Worm (Caenorhabditis elegans) whole organism, young adult: Measurements from ENCODE around the gene F22E5.17.

Experiments
- B0019.2 ChIP-seq: fragments of 200-800 bp; sonication (Bioruptor generic); conservative IDR thresholded peaks from 2 replicates; pipeline ENCODE4 v1.3.6; 2022; ENCODE audit warnings: missing genetic modification reagents, missing genetic modification characterization, missing compliant biosample characterization
- B0336.3 ChIP-seq: fragments of 200-800 bp; sonication (Bioruptor generic); IDR thresholded peaks from 2 replicates; pipeline ENCODE4 v1.3.6; 2022; ENCODE audit warnings: missing genetic modification characterization, missing compliant biosample characterization
- F37B4.10 ChIP-seq: fragments of 200-800 bp; sonication (Bioruptor generic); IDR thresholded peaks from 2 replicates; pipeline ENCODE4 v1.3.6; 2022; ENCODE audit warnings: missing genetic modification characterization, missing compliant biosample characterization
- F39B2.1 ChIP-seq: fragments of 200-800 bp; sonication (Bioruptor generic); IDR thresholded peaks from 2 replicates; pipeline ENCODE4 v1.3.6; 2022; ENCODE audit warnings: missing genetic modification reagents, missing genetic modification characterization, missing compliant biosample characterization
- F55B11.4 ChIP-seq: sonication (generic microtip); optimal IDR thresholded peaks from 2 replicates; lab custom pipeline; 2016; ENCODE audit warnings: missing compliant biosample characterization, missing genetic modification characterization, borderline replicate concordance; ENCODE audit not compliant: insufficient read depth
- Y53G8AR.9 ChIP-seq: fragments of 200-800 bp; sonication (Bioruptor generic); conservative IDR thresholded peaks from 2 replicates; pipeline ENCODE4 v1.3.6; 2022; ENCODE audit warnings: missing genetic modification reagents, missing genetic modification characterization, missing compliant biosample characterization
- Y79H2A.3 ChIP-seq: fragments of 200-800 bp; sonication (Bioruptor generic); conservative IDR thresholded peaks from 2 replicates; pipeline ENCODE4 v1.3.6; 2022; ENCODE audit warnings: missing genetic modification reagents, missing genetic modification characterization, missing compliant biosample characterization
- aptf-2 ChIP-seq: fragments of 200-800 bp; sonication (Bioruptor generic); conservative IDR thresholded peaks from 2 replicates; pipeline ENCODE4 v1.3.6; 2022; ENCODE audit warnings: missing genetic modification reagents, missing genetic modification characterization, missing compliant biosample characterization
- atf-7 ChIP-seq: sonication (generic microtip); optimal IDR thresholded peaks from 2 replicates; lab custom pipeline; 2017; ENCODE audit warnings: mild to moderate bottlenecking, missing genetic modification characterization, missing compliant biosample characterization
- attf-6 ChIP-seq: fragments of 200-800 bp; sonication (Bioruptor generic); IDR thresholded peaks from 2 replicates; pipeline ENCODE4 v1.3.6; 2022; ENCODE audit warnings: missing genetic modification reagents, missing genetic modification characterization, missing compliant biosample characterization
- bed-2 ChIP-seq: fragments of 200-800 bp; sonication (Bioruptor generic); IDR thresholded peaks from 2 replicates; pipeline ENCODE4 v1.3.6; 2022; ENCODE audit warnings: missing genetic modification reagents, missing genetic modification characterization, missing compliant biosample characterization
- ccch-3 ChIP-seq: fragments of 200-800 bp; sonication (Bioruptor generic); optimal IDR thresholded peaks from 2 replicates; lab custom pipeline; 2018; ENCODE audit warnings: mild to moderate bottlenecking, missing genetic modification characterization, missing compliant biosample characterization
- ceh-27 ChIP-seq: fragments of 200-800 bp; sonication (Bioruptor generic); optimal IDR thresholded peaks from 2 replicates; lab custom pipeline; 2018; ENCODE audit warnings: mild to moderate bottlenecking, missing genetic modification characterization, moderate library complexity, missing compliant biosample characterization
- ceh-91 ChIP-seq: fragments of 200-800 bp; sonication (Bioruptor generic); IDR thresholded peaks from 2 replicates; pipeline ENCODE4 v1.3.6; 2022; ENCODE audit warnings: missing genetic modification reagents, missing genetic modification characterization, missing compliant biosample characterization
- dox-1 ChIP-seq: fragments of 200-800 bp; sonication (Bioruptor generic); IDR thresholded peaks from 2 replicates; pipeline ENCODE4 v1.3.6; 2022; ENCODE audit warnings: missing genetic modification reagents, missing genetic modification characterization, missing compliant biosample characterization
- efl-1 ChIP-seq: fragments of 150-350 bp; optimal IDR thresholded peaks from 2 replicates; lab custom pipeline; 2014; ENCODE audit warnings: missing biosample characterization, missing genetic modification reagents, missing genetic modification characterization
- egrh-3 ChIP-seq: fragments of 200-800 bp; sonication (Bioruptor generic); IDR thresholded peaks from 2 replicates; pipeline ENCODE4 v1.3.6; 2022; ENCODE audit warnings: missing genetic modification reagents, missing genetic modification characterization, missing compliant biosample characterization
- ekl-4 ChIP-seq: fragments of 200-800 bp; sonication (Bioruptor generic); IDR thresholded peaks from 2 replicates; pipeline ENCODE4 v1.3.6; 2022; ENCODE audit warnings: missing genetic modification reagents, missing genetic modification characterization, missing compliant biosample characterization
- him-1 ChIP-seq: sonication (generic microtip); optimal IDR thresholded peaks from 2 replicates; lab custom pipeline; 2016; ENCODE audit warnings: missing genotype, missing genetic modification reagents, missing genetic modification characterization, missing compliant biosample characterization
- hrde-1 ChIP-seq: sonication (generic microtip); optimal IDR thresholded peaks from 2 replicates; lab custom pipeline; 2016; ENCODE audit warnings: missing genetic modification characterization, mild to moderate bottlenecking, missing compliant biosample characterization, moderate library complexity, missing genotype, missing genetic modification reagents, borderline replicate concordance
- hsf-1 ChIP-seq: fragments of 200-800 bp; sonication (Bioruptor generic); IDR thresholded peaks from 2 replicates; pipeline ENCODE4 v1.3.6; 2022; ENCODE audit warnings: missing genetic modification reagents, missing genetic modification characterization, missing compliant biosample characterization
- lin-35 ChIP-seq, 3 experiments: fragments of 150-350 bp in 2 of 3; sonication (generic microtip) in 1 of 3; optimal IDR thresholded peaks; 2 replicates each; lab custom pipeline; 2014 to 2018; ENCODE audit warnings: missing biosample characterization in 3 of 3, missing genetic modification characterization in 3 of 3, missing genetic modification reagents in 3 of 3
- lin-54 ChIP-seq: fragments of 200-800 bp; sonication (Bioruptor generic); optimal IDR thresholded peaks from 2 replicates; lab custom pipeline; 2018; ENCODE audit warnings: mild to moderate bottlenecking, missing genetic modification characterization, missing compliant biosample characterization
- lsy-27 ChIP-seq: sonication (generic microtip); optimal IDR thresholded peaks from 2 replicates; lab custom pipeline; 2017; ENCODE audit warnings: missing genetic modification characterization, mild to moderate bottlenecking, missing compliant biosample characterization, antibody characterized with exemption, missing genotype, borderline replicate concordance; ENCODE audit not compliant: insufficient read depth
- madf-6 ChIP-seq: fragments of 200-800 bp; sonication (Bioruptor generic); IDR thresholded peaks from 2 replicates; pipeline ENCODE4 v1.3.6; 2022; ENCODE audit warnings: missing genetic modification reagents, missing genetic modification characterization, missing compliant biosample characterization
- madf-8 ChIP-seq: fragments of 200-800 bp; sonication (Bioruptor generic); conservative IDR thresholded peaks from 2 replicates; pipeline ENCODE4 v1.3.6; 2022; ENCODE audit warnings: missing genetic modification reagents, missing genetic modification characterization, missing compliant biosample characterization
- mcd-1 ChIP-seq: fragments of 200-800 bp; sonication (Bioruptor generic); IDR thresholded peaks from 2 replicates; pipeline ENCODE4 v1.3.6; 2022; ENCODE audit warnings: missing genetic modification reagents, missing genetic modification characterization, missing compliant biosample characterization
- mxl-1 ChIP-seq: sonication (generic microtip); optimal IDR thresholded peaks from 2 replicates; lab custom pipeline; 2016; ENCODE audit warnings: missing genetic modification characterization, missing compliant biosample characterization
- nfya-1 ChIP-seq: sonication (generic microtip); optimal IDR thresholded peaks from 2 replicates; lab custom pipeline; 2017; ENCODE audit warnings: antibody characterized with exemption, missing compliant biosample characterization, missing genetic modification characterization, borderline replicate concordance; ENCODE audit not compliant: insufficient read depth
- nfyb-1 ChIP-seq: fragments of 200-800 bp; sonication (Bioruptor generic); IDR thresholded peaks from 2 replicates; pipeline ENCODE4 v1.3.6; 2022; ENCODE audit warnings: missing genetic modification reagents, missing genetic modification characterization, missing compliant biosample characterization
- nhr-80 ChIP-seq: sonication (generic microtip); optimal IDR thresholded peaks from 2 replicates; lab custom pipeline; 2016; ENCODE audit warnings: missing genetic modification characterization, missing compliant biosample characterization
- nhr-90 ChIP-seq: sonication (generic microtip); optimal IDR thresholded peaks from 2 replicates; lab custom pipeline; 2016; ENCODE audit warnings: missing genotype, mild to moderate bottlenecking, missing genetic modification characterization, missing compliant biosample characterization
- rcor-1 ChIP-seq: fragments of 200-800 bp; sonication (Bioruptor generic); IDR thresholded peaks from 2 replicates; pipeline ENCODE4 v1.3.6; 2022; ENCODE audit warnings: missing genetic modification reagents, missing genetic modification characterization, missing compliant biosample characterization
- snpc-1.3 ChIP-seq: sonication (generic microtip); optimal IDR thresholded peaks from 2 replicates; lab custom pipeline; 2017; ENCODE audit warnings: missing genetic modification characterization, mild to moderate bottlenecking, missing compliant biosample characterization, antibody characterized with exemption, moderate library complexity, missing genotype, missing genetic modification reagents; ENCODE audit not compliant: insufficient read depth
- snpc-4 ChIP-seq, 5 experiments: fragments of 150-350 bp in 1 of 5; sonication (generic microtip) in 4 of 5; optimal IDR thresholded peaks; 2 replicates each; lab custom pipeline; 2014 to 2018; ENCODE audit warnings: missing genetic modification characterization in 5 of 5, missing biosample characterization in 3 of 5, antibody characterized with exemption in 2 of 5, mild to moderate bottlenecking in 2 of 5, missing compliant biosample characterization in 2 of 5, missing genotype in 2 of 5, moderate library complexity in 2 of 5, missing genetic modification reagents in 1 of 5
- tlf-1 ChIP-seq: fragments of 200-800 bp; sonication (Bioruptor generic); optimal IDR thresholded peaks from 2 replicates; lab custom pipeline; 2018; ENCODE audit warnings: mild to moderate bottlenecking, missing genetic modification characterization, missing compliant biosample characterization
- zfh-2 ChIP-seq: fragments of 200-800 bp; sonication (Bioruptor generic); conservative IDR thresholded peaks from 2 replicates; pipeline ENCODE4 v1.3.6; 2022; ENCODE audit warnings: missing genetic modification reagents, missing genetic modification characterization, missing compliant biosample characterization
- zim-3 ChIP-seq: sonication (generic microtip); optimal IDR thresholded peaks from 2 replicates; lab custom pipeline; 2017; ENCODE audit warnings: mild to moderate bottlenecking, missing genetic modification characterization, moderate library complexity, missing compliant biosample characterization
- ztf-3 ChIP-seq: fragments of 200-800 bp; sonication (Bioruptor generic); optimal IDR thresholded peaks from 2 replicates; lab custom pipeline; 2018; ENCODE audit warnings: mild to moderate bottlenecking, missing genetic modification characterization, missing compliant biosample characterization
- ztf-6 ChIP-seq: fragments of 200-800 bp; sonication (Bioruptor generic); IDR thresholded peaks from 2 replicates; pipeline ENCODE4 v1.3.6; 2022; ENCODE audit warnings: missing genetic modification reagents, missing genetic modification characterization, missing compliant biosample characterization

Gene F22E5.17

DNA sequence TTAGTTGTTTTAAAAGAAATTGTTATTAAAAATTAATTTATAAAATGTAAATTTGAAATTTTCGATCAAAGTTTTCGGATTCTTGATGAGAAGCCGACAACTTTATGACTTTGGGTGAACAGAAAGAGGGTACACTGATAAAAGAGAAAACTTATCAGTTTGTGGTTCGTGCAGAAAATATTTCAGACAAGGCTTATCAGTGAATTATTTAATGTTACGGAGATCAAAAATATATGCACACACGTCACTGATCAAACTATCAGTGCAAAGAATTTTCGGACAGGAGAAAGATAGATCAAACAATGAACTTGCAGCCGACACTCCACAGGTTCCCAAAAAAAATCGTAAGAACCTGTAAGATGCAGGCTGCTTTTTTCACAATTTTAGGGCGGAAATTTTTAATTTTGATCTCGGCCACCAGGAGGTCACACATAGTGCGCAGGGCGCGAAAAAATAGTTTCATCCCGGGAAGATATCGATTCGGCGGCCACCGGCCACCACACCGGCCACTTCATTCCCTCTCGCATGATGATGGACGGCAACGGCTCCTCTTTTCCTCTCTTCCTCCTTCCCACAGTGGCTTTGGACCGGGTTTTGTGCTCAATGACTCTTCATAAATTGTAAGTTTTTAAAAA, at the start of gene F22E5.17:
F22E5.17 (plus strand) TSS at position 508 of the 635 bp plus-strand sequence.
- TF ChIP-seq F55B11.4 (tag; lab: Kevin White, UChicago) (no peak), rcor-1 (GFP tag; lab: Robert Waterston, UW) (no peak), dox-1 (0 out of 2 replicates have a peak, but pooled peaks have one; percentile 17), nfyb-1 (GFP tag; lab: Robert Waterston, UW) (no peak), efl-1 (GFP tag; lab: Kevin White, UChicago) (peak; percentile 63), nhr-90 (tag; lab: Kevin White, UChicago) (no peak), ccch-3 (GFP tag; lab: Kevin White, UChicago) (no peak), madf-6 (GFP tag; lab: Robert Waterston, UW) (peak; percentile 74), ceh-27 (GFP tag; lab: Kevin White, UChicago) (no peak), aptf-2 (peak; percentile 77), B0336.3 (no peak), atf-7 (peak; percentile 36), tlf-1 (GFP tag; lab: Kevin White, UChicago) (no peak), madf-8 (peak; percentile 62), ekl-4 (GFP tag; lab: Robert Waterston, UW) (0 out of 2 replicates have a peak, but pooled peaks have one; percentile 10), egrh-3 (GFP tag; lab: Robert Waterston, UW) (no peak), ceh-91 (no peak), hrde-1 (tag; lab: Kevin White, UChicago) (no peak), ztf-6 (GFP tag; lab: Robert Waterston, UW) (no peak), mxl-1 (tag; lab: Kevin White, UChicago) (no peak), lin-54 (GFP tag; lab: Kevin White, UChicago) (no peak), ztf-3 (GFP tag; lab: Kevin White, UChicago) (no peak), nhr-80 (tag; lab: Kevin White, UChicago) (peak; percentile 84), nfya-1 (tag; lab: Kevin White, UChicago) (no peak), lin-35 (GFP tag; optimal IDR thresholded peaks at IDR 0.05; lab: Kevin White, UChicago) (no peak), snpc-4 (GFP tag; optimal IDR thresholded peaks at IDR 0.05; lab: Kevin White, UChicago) (no peak), snpc-4 (tag; optimal IDR thresholded peaks at IDR 0.05; lab: Kevin White, UChicago) (peak in 1 of 4 experiments; percentile 36), snpc-1.3 (tag; lab: Kevin White, UChicago) (no peak)

DNA sequence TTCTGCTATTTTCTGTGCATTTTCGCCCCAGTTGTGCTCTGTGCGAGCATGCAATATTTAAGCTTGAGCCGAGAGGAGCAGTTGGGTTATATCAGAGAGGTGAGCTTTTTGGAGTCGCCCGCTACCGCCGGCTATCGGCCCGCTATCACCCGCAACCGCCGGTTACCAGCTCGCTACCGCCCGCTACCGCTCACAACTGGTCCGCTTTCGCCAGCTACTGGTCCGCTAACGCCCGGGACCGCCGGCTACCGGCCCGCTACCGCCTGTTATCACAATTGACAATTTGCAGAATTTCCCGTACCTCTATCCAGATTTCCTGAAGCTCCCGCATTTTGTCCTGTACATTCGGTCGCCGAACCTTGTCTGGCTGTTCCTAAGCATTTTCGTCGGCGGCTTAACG, 49.4 kb upstream of the F22E5.17 start:
- TF ChIP-seq F39B2.1 (GFP tag; lab: Robert Waterston, UW) (no peak), hsf-1 (GFP tag; lab: Robert Waterston, UW) (no peak), zim-3 (tag; lab: Kevin White, UChicago) (no peak), F55B11.4 (tag; lab: Kevin White, UChicago) (no peak), Y53G8AR.9 (GFP tag; lab: Robert Waterston, UW) (no peak), lsy-27 (no peak), zfh-2 (GFP tag; lab: Robert Waterston, UW) (peak; percentile 85), attf-6 (GFP tag; lab: Robert Waterston, UW) (no peak), mcd-1 (0 out of 2 replicates have a peak, but pooled peaks have one; percentile 22), B0019.2 (GFP tag; lab: Robert Waterston, UW) (no peak), him-1 (tag; lab: Kevin White, UChicago) (no peak), Y79H2A.3 (GFP tag; lab: Robert Waterston, UW) (no peak), bed-2 (GFP tag; lab: Robert Waterston, UW) (no peak), F37B4.10 (GFP tag; lab: Robert Waterston, UW) (0 out of 2 replicates have a peak, but pooled peaks have one; percentile 52), egrh-3 (GFP tag; lab: Robert Waterston, UW) (peak; percentile 81; the same call in 1 of the 2 replicates)
